Worm (Caenorhabditis elegans): Measurements from ENCODE around the gene calf-1.

ce11 chrV:20464778-20465177 is 14.1 kb downstream of the calf-1 start:
- no peak for TF ChIP-seq daf-8 (GFP tag; IDR thresholded peaks at IDR 0.05)
- TF ChIP-seq jun-1 (tag; optimal IDR thresholded peaks at IDR 0.05): no peak
- TF ChIP-seq ceh-20 (GFP tag; IDR thresholded peaks at IDR 0.05): no peak
- no peak for TF ChIP-seq R02D3.7 (tag; optimal IDR thresholded peaks at IDR 0.05)
- TF ChIP-seq unc-62 (GFP tag; optimal IDR thresholded peaks at IDR 0.05 in 1 of 2): no peak
- no peak for TF ChIP-seq unc-62 (tag; optimal IDR thresholded peaks at IDR 0.05)
- no peak for TF ChIP-seq mep-1 (tag; optimal IDR thresholded peaks at IDR 0.05)

Measured in whole organism, L4 larva.